Fruit fly (Drosophila melanogaster) whole organism, embryonic: ENCODE results near the gene CG15014.

Source experiments
- ATbp ChIP-seq: fragments of 200-800 bp; sonication (Bioruptor generic); optimal IDR thresholded peaks from 2 replicates; lab custom pipeline; 2017; ENCODE audit warnings: missing biosample characterization, mild to moderate bottlenecking, missing genetic modification characterization, missing genetic modification reagents
- CG10209 ChIP-seq: fragments of 200-800 bp; sonication (Bioruptor generic); optimal IDR thresholded peaks from 3 replicates; lab custom pipeline; 2017; ENCODE audit warnings: missing biosample characterization, mild to moderate bottlenecking, missing genetic modification characterization, missing genetic modification reagents
- CG10274 ChIP-seq: fragments of 200-800 bp; sonication (Bioruptor generic); optimal IDR thresholded peaks from 3 replicates; lab custom pipeline; 2017; ENCODE audit warnings: missing biosample characterization, mild to moderate bottlenecking, missing genetic modification characterization
- CG12104 ChIP-seq: fragments of 200-800 bp; sonication (Bioruptor generic); optimal IDR thresholded peaks from 3 replicates; lab custom pipeline; 2016; ENCODE audit warnings: missing biosample characterization, missing genetic modification characterization
- CG12236 ChIP-seq: fragments of 200-800 bp; sonication (Bioruptor generic); optimal IDR thresholded peaks from 2 replicates; lab custom pipeline; 2016; ENCODE audit warnings: missing biosample characterization, missing genetic modification characterization
- CG1233 ChIP-seq: fragments of 200-800 bp; sonication (Bioruptor generic); optimal IDR thresholded peaks from 4 replicates; lab custom pipeline; 2018; ENCODE audit warnings: missing biosample characterization, mild to moderate bottlenecking, missing genetic modification characterization
- CG12391 ChIP-seq: fragments of 200-800 bp; sonication (Bioruptor generic); optimal IDR thresholded peaks from 3 replicates; lab custom pipeline; 2018; ENCODE audit warnings: missing biosample characterization, mild to moderate bottlenecking, missing genetic modification characterization, moderate library complexity
- CG14014 ChIP-seq: fragments of 200-800 bp; sonication (Bioruptor generic); IDR thresholded peaks from 2 replicates; pipeline ENCODE4 v1.3.6; 2022; ENCODE audit warnings: missing biosample characterization, missing genetic modification characterization
- CG14667 ChIP-seq: fragments of 200-800 bp; sonication (Bioruptor generic); IDR thresholded peaks from 2 replicates; pipeline ENCODE4 v1.3.6; 2022; ENCODE audit warnings: missing biosample characterization, missing genetic modification characterization
- CG1529 ChIP-seq: fragments of 200-800 bp; sonication (Bioruptor generic); optimal IDR thresholded peaks from 3 replicates; lab custom pipeline; 2018; ENCODE audit warnings: missing biosample characterization, missing genetic modification characterization
- CG15601 ChIP-seq: fragments of 200-800 bp; sonication (Bioruptor generic); optimal IDR thresholded peaks from 3 replicates; lab custom pipeline; 2019; ENCODE audit warnings: missing biosample characterization, mild to moderate bottlenecking, missing genetic modification characterization, moderate library complexity
- CG15696 ChIP-seq: fragments of 200-800 bp; sonication (Bioruptor generic); optimal IDR thresholded peaks from 2 replicates; lab custom pipeline; 2019; ENCODE audit warnings: missing biosample characterization, mild to moderate bottlenecking, missing genetic modification characterization, moderate library complexity
- CG16863 ChIP-seq: fragments of 200-800 bp; sonication (Bioruptor generic); optimal IDR thresholded peaks from 3 replicates; lab custom pipeline; 2016; ENCODE audit warnings: missing biosample characterization, missing genetic modification characterization
- CG17359 ChIP-seq: fragments of 200-800 bp; sonication (Bioruptor generic); optimal IDR thresholded peaks from 3 replicates; lab custom pipeline; 2018; ENCODE audit warnings: missing biosample characterization, mild to moderate bottlenecking, missing genetic modification characterization, moderate library complexity
- CG18011 ChIP-seq: fragments of 200-800 bp; sonication (Bioruptor generic); optimal IDR thresholded peaks from 2 replicates; lab custom pipeline; 2017; ENCODE audit warnings: missing biosample characterization, missing genetic modification characterization, mild to moderate bottlenecking, moderate library complexity, missing genotype
- CG2202 ChIP-seq: fragments of 200-800 bp; sonication (Bioruptor generic); optimal IDR thresholded peaks from 2 replicates; lab custom pipeline; 2018; ENCODE audit warnings: missing biosample characterization, mild to moderate bottlenecking, missing genetic modification characterization
- CG2875 ChIP-seq: fragments of 200-800 bp; sonication (Bioruptor generic); optimal IDR thresholded peaks from 2 replicates; lab custom pipeline; 2017; ENCODE audit warnings: missing biosample characterization, mild to moderate bottlenecking, missing genetic modification characterization, missing genetic modification reagents
- CG31365 ChIP-seq: fragments of 200-800 bp; sonication (Bioruptor generic); optimal IDR thresholded peaks from 2 replicates; lab custom pipeline; 2018; ENCODE audit warnings: missing biosample characterization, mild to moderate bottlenecking, missing genetic modification characterization
- CG33557 ChIP-seq: fragments of 200-800 bp; sonication (Bioruptor generic); optimal IDR thresholded peaks from 2 replicates; lab custom pipeline; 2019; ENCODE audit warnings: missing biosample characterization, mild to moderate bottlenecking, missing genetic modification characterization, moderate library complexity
- CG3407 ChIP-seq: fragments of 200-800 bp; sonication (Bioruptor generic); optimal IDR thresholded peaks from 2 replicates; lab custom pipeline; 2018; ENCODE audit warnings: missing biosample characterization, mild to moderate bottlenecking, missing genetic modification characterization
- CG6689 ChIP-seq: fragments of 200-800 bp; sonication (Bioruptor generic); IDR thresholded peaks from 2 replicates; pipeline ENCODE4 v1.3.6; 2022; ENCODE audit warnings: missing biosample characterization, missing genetic modification characterization
- CG6813 ChIP-seq: fragments of 200-800 bp; sonication (Bioruptor generic); optimal IDR thresholded peaks from 2 replicates; lab custom pipeline; 2017; ENCODE audit warnings: missing biosample characterization, missing genetic modification characterization, mild to moderate bottlenecking, moderate library complexity, missing genetic modification reagents
- CG8290 ChIP-seq, 3 experiments: fragments of 200-800 bp; sonication (Bioruptor generic); optimal IDR thresholded peaks; 2 replicates each; lab custom pipeline; 2016 to 2019; ENCODE audit warnings: missing biosample characterization in 3 of 3, missing genetic modification characterization in 3 of 3, mild to moderate bottlenecking in 2 of 3, moderate library complexity in 1 of 3
- HLH3B ChIP-seq: fragments of 200-800 bp; sonication (Bioruptor generic); IDR thresholded peaks from 2 replicates; pipeline ENCODE4 v1.3.6; 2022; ENCODE audit warnings: missing biosample characterization, missing genetic modification characterization
- Lhr ChIP-seq: fragments of 200-800 bp; sonication (Bioruptor generic); optimal IDR thresholded peaks from 3 replicates; lab custom pipeline; 2017; ENCODE audit warnings: mild to moderate bottlenecking, missing biosample characterization, missing genetic modification reagents, missing genetic modification characterization
- MTF-1 ChIP-seq: fragments of 200-800 bp; sonication (Bioruptor generic); optimal IDR thresholded peaks from 2 replicates; lab custom pipeline; 2018; ENCODE audit warnings: missing biosample characterization, mild to moderate bottlenecking, missing genetic modification characterization, borderline replicate concordance
- Med ChIP-seq: fragments of 200-800 bp; sonication (Bioruptor generic); peaks from one replicate; lab custom pipeline; 2016; ENCODE audit warnings: missing biosample characterization, missing genetic modification characterization, mild to moderate bottlenecking, inconsistent platforms, moderate library complexity
- NC2β ChIP-seq: fragments of 200-800 bp; sonication (Bioruptor generic); optimal IDR thresholded peaks from 2 replicates; lab custom pipeline; 2016; ENCODE audit warnings: missing biosample characterization, missing genetic modification characterization
- Side ChIP-seq: fragments of 200-800 bp; sonication (Bioruptor generic); optimal IDR thresholded peaks from 2 replicates; lab custom pipeline; 2016; ENCODE audit warnings: missing biosample characterization, missing genetic modification characterization
- Spps ChIP-seq: fragments of 200-800 bp; sonication (Bioruptor generic); optimal IDR thresholded peaks from 2 replicates; lab custom pipeline; 2018; ENCODE audit warnings: missing biosample characterization, mild to moderate bottlenecking, missing genetic modification characterization
- Sry-β ChIP-seq: fragments of 200-800 bp; sonication (Bioruptor generic); optimal IDR thresholded peaks from 2 replicates; lab custom pipeline; 2018; ENCODE audit warnings: missing biosample characterization, mild to moderate bottlenecking, missing genetic modification characterization, moderate library complexity
- Xrp1 ChIP-seq: fragments of 200-800 bp; sonication (Bioruptor generic); IDR thresholded peaks from 2 replicates; pipeline ENCODE4 v1.3.6; 2022; ENCODE audit warnings: missing biosample characterization, missing genetic modification characterization
- bab2 ChIP-seq: fragments of 200-800 bp; sonication (Bioruptor generic); optimal IDR thresholded peaks from 2 replicates; lab custom pipeline; 2016; ENCODE audit warnings: missing biosample characterization, missing genetic modification characterization
- chm ChIP-seq: fragments of 200-800 bp; sonication (Bioruptor generic); IDR thresholded peaks from 2 replicates; pipeline ENCODE4 v1.3.6; 2022; ENCODE audit warnings: missing biosample characterization, missing genetic modification characterization
- dmrt11E ChIP-seq: fragments of 200-800 bp; sonication (Bioruptor generic); optimal IDR thresholded peaks from 3 replicates; lab custom pipeline; 2018; ENCODE audit warnings: missing biosample characterization, mild to moderate bottlenecking, missing genetic modification characterization, moderate library complexity
- fd102C ChIP-seq: fragments of 200-800 bp; sonication (Bioruptor generic); optimal IDR thresholded peaks from 2 replicates; lab custom pipeline; 2018; ENCODE audit warnings: missing biosample characterization, mild to moderate bottlenecking, missing genetic modification characterization, moderate library complexity
- ham ChIP-seq: fragments of 200-800 bp; sonication (Bioruptor generic); IDR thresholded peaks from 2 replicates; pipeline ENCODE4 v1.3.6; 2022; ENCODE audit warnings: missing biosample characterization, missing genetic modification characterization
- lola ChIP-seq, 3 experiments: fragments of >200 bp in 2 of 3; fragments of 200-800 bp in 1 of 3; sonication (Bioruptor generic) in 1 of 3; optimal IDR thresholded peaks; 2 replicates each; lab custom pipeline; 2017 to 2019; ENCODE audit warnings: missing biosample characterization in 3 of 3, missing genetic modification characterization in 3 of 3, mild to moderate bottlenecking in 1 of 3, moderate library complexity in 1 of 3
- nerfin-1 ChIP-seq: fragments of 200-800 bp; sonication (Bioruptor generic); optimal IDR thresholded peaks from 3 replicates; lab custom pipeline; 2019; ENCODE audit warnings: missing biosample characterization, mild to moderate bottlenecking, missing genetic modification characterization, moderate library complexity
- org-1 ChIP-seq: fragments of 200-800 bp; sonication (Bioruptor generic); optimal IDR thresholded peaks from 2 replicates; lab custom pipeline; 2017; ENCODE audit warnings: missing biosample characterization, missing genetic modification characterization
- prd ChIP-seq, 3 experiments: fragments of >200 bp in 2 of 3; fragments of 200-800 bp in 1 of 3; sonication (Bioruptor generic) in 1 of 3; optimal IDR thresholded peaks in 2 of 3; IDR thresholded peaks in 1 of 3; 2 replicates in 2 of 3; 3 replicates in 1 of 3; pipeline versions ENCODE4 v1.3.6 to Lab custom; 2017 to 2022; ENCODE audit warnings: missing biosample characterization in 1 of 3, missing genetic modification characterization in 1 of 3
- salm ChIP-seq: fragments of 200-800 bp; sonication (Bioruptor generic); optimal IDR thresholded peaks from 2 replicates; lab custom pipeline; 2018; ENCODE audit warnings: missing biosample characterization, mild to moderate bottlenecking, missing genetic modification characterization
- sens ChIP-seq: fragments of 200-800 bp; sonication (Bioruptor generic); peaks from one replicate; lab custom pipeline; 2016; ENCODE audit warnings: missing biosample characterization, missing genetic modification characterization
- sim ChIP-seq: fragments of 200-800 bp; sonication (Bioruptor generic); IDR thresholded peaks from 2 replicates; pipeline ENCODE4 v1.3.6; 2022; ENCODE audit warnings: missing biosample characterization, missing genetic modification characterization
- vvl ChIP-seq: fragments of 200-800 bp; sonication (Bioruptor generic); IDR thresholded peaks from 2 replicates; pipeline ENCODE4 v1.3.6; 2022; ENCODE audit warnings: missing biosample characterization, missing genetic modification characterization
- zen ChIP-seq: fragments of 200-800 bp; sonication (Bioruptor generic); optimal IDR thresholded peaks from 3 replicates; lab custom pipeline; 2018; ENCODE audit warnings: missing biosample characterization, mild to moderate bottlenecking, missing genetic modification characterization, moderate library complexity
- zfh1 ChIP-seq: fragments of 200-800 bp; sonication (Bioruptor generic); IDR thresholded peaks from 3 replicates; pipeline ENCODE4 v1.3.6; 2022; ENCODE audit warnings: missing biosample characterization, missing genetic modification characterization

The CG15014 gene

dm6 chr3L:4272167-4272773 is 49.8 kb downstream of the CG15014 start:
- TF ChIP-seq CG18011 (GFP tag; lab: Kevin White, UChicago) (no peak), chm (GFP tag; lab: Robert Waterston, UW) (peak; percentile 62; the same call in 1 of the 2 replicates), sens (GFP tag; lab: Kevin White, UChicago) (peak; percentile 86), dmrt11E (tag; lab: Kevin White, UChicago) (peak; percentile 54), NC2β (peak; percentile 7), Side (GFP tag; lab: Kevin White, UChicago) (peak; percentile 33), Xrp1 (GFP tag; lab: Robert Waterston, UW) (peak; percentile 66), CG6689 (GFP tag; lab: Robert Waterston, UW) (0 out of 2 replicates have a peak, but pooled peaks have one; percentile 14), CG1529 (GFP tag; lab: Kevin White, UChicago) (peak; percentile 30), bab2 (GFP tag; lab: Kevin White, UChicago) (peak; percentile 13), CG6813 (GFP tag; lab: Kevin White, UChicago) (peak; percentile 69), CG2875 (GFP tag; lab: Kevin White, UChicago) (peak; percentile 64), CG31365 (tag; lab: Kevin White, UChicago) (no peak), zfh1 (0 out of 3 replicates have a peak, but pooled peaks have one; percentile 16), CG33557 (GFP tag; lab: Kevin White, UChicago) (peak; percentile 59), salm (tag; lab: Kevin White, UChicago) (peak; percentile 16), CG17359 (peak; percentile 18), ATbp (GFP tag; lab: Kevin White, UChicago) (peak; percentile 62), CG14667 (GFP tag; lab: Robert Waterston, UW) (no peak), org-1 (GFP tag; lab: Kevin White, UChicago) (peak; percentile 9), CG12391 (tag; lab: Kevin White, UChicago) (no peak), fd102C (peak; percentile 15), Lhr (peak; percentile 30), Spps (peak; percentile 24), CG2202 (tag; lab: Kevin White, UChicago) (peak; percentile 71), CG14014 (GFP tag; lab: Robert Waterston, UW) (no peak), CG10209 (GFP tag; lab: Kevin White, UChicago) (peak; percentile 36), CG15601 (tag; lab: Kevin White, UChicago) (peak; percentile 86), Med (peak; percentile 64), prd (optimal IDR thresholded peaks at IDR 0.05; lab: Kevin White, UChicago) (no peak), prd (GFP tag; IDR thresholded peaks at IDR 0.05; lab: Robert Waterston, UW) (0 out of 3 replicates have a peak, but pooled peaks have one; percentile 7), sim (GFP tag; lab: Robert Waterston, UW) (0 out of 2 replicates have a peak, but pooled peaks have one; percentile 18), nerfin-1 (tag; lab: Kevin White, UChicago) (peak; percentile 6), lola (GFP tag; optimal IDR thresholded peaks at IDR 0.05; lab: Kevin White, UChicago) (peak in 1 of 3 experiments; percentile 31), vvl (GFP tag; lab: Robert Waterston, UW) (peak; percentile 49; the same call in 1 of the 2 replicates), CG1233 (GFP tag; lab: Kevin White, UChicago) (peak; percentile 33), CG15696 (peak; percentile 82), CG3407 (GFP tag; lab: Kevin White, UChicago) (peak; percentile 54), CG8290 (GFP tag; optimal IDR thresholded peaks at IDR 0.05; lab: Kevin White, UChicago) (peak; percentile 43), CG8290 (tag; optimal IDR thresholded peaks at IDR 0.05; lab: Kevin White, UChicago) (peak in 1 of 2 experiments; percentile 16), MTF-1 (GFP tag; lab: Kevin White, UChicago) (peak; percentile 39), ham (GFP tag; lab: Robert Waterston, UW) (no peak), zen (peak; percentile 13), CG12236 (GFP tag; lab: Kevin White, UChicago) (peak; percentile 10), HLH3B (GFP tag; lab: Robert Waterston, UW) (no peak), CG16863 (peak; percentile 2), CG12104 (GFP tag; lab: Kevin White, UChicago) (peak; percentile 0), Sry-β (peak; percentile 16), CG10274 (GFP tag; lab: Kevin White, UChicago) (no peak)
